Worm (Caenorhabditis elegans) whole organism, early embryonic: ENCODE data around the gene sqv-3.

ENCODE experiments used
- B0310.2 ChIP-seq: sonication (generic microtip); optimal IDR thresholded peaks from 2 replicates; lab custom pipeline; 2016; ENCODE audit warnings: mild to moderate bottlenecking, missing genetic modification characterization, missing compliant biosample characterization
- F13C5.2 ChIP-seq: sonication (generic microtip); optimal IDR thresholded peaks from 2 replicates; lab custom pipeline; 2017; ENCODE audit warnings: mild to moderate bottlenecking, missing genetic modification characterization, inconsistent platforms, missing compliant biosample characterization
- ama-1 ChIP-seq: fragments of 150-350 bp; optimal IDR thresholded peaks from 2 replicates; lab custom pipeline; 2014
- flt-1 ChIP-seq: fragments of 200-800 bp; sonication (Bioruptor generic); IDR thresholded peaks from 2 replicates; pipeline ENCODE4 v1.3.6; 2022; ENCODE audit warnings: missing genetic modification characterization, missing compliant biosample characterization
- hmg-4 ChIP-seq: fragments of 200-800 bp; sonication (Bioruptor generic); optimal IDR thresholded peaks from 2 replicates; lab custom pipeline; 2018; ENCODE audit warnings: mild to moderate bottlenecking, missing genetic modification characterization, missing compliant biosample characterization
- pes-1 ChIP-seq: fragments of 200-800 bp; sonication (Bioruptor generic); IDR thresholded peaks from 2 replicates; pipeline ENCODE4 v1.3.6; 2022; ENCODE audit warnings: missing genetic modification reagents, missing genetic modification characterization, missing compliant biosample characterization
- tra-4 ChIP-seq: sonication (generic microtip); optimal IDR thresholded peaks from 2 replicates; lab custom pipeline; 2017; ENCODE audit warnings: missing genetic modification characterization, missing compliant biosample characterization

DNA sequence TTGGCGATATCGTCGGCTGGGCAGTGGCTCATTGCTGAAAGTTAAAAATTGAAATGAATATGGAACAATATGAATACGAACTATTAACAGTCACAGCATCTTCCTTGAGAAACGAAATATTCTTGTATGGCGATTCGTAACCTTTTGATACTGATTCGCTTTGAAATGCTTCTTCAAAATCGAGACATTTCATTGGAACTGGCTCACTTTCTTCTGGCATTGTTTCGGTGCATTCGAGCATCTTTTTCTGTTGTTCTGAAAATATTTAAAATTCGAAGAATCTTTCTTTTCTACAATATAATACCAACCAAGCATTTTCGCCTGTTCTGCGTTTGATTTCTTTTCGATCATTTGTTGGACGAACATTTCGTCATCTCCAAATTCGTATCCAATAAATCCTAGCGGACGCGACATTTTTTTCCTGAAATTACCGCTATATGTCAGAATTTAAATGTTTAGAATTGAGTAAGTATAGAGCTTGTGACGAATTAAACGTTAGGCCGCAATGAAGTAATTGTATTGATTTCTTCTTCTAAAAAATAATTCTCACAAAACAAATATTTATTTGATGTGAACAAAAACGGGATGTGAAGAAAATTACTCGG lies 44.3 kb upstream of the sqv-3 start, which contains the start of gene lin-52:
- TF ChIP-seq flt-1 (GFP tag; lab: Robert Waterston, UW) (no peak), hmg-4 (GFP tag; lab: Kevin White, UChicago) (no peak), F13C5.2 (tag; lab: Kevin White, UChicago) (no peak), pes-1 (no peak), ama-1 (lab: Kevin White, UChicago) (peak; percentile 64), tra-4 (no peak), B0310.2 (tag; lab: Kevin White, UChicago) (no peak)
